Worm (Caenorhabditis elegans): ENCODE measurements around the gene trim-21.
A peak's percentile ranks its signal among the peaks of the same experiment; 100 is the strongest.

The trim-21 gene

DNA sequence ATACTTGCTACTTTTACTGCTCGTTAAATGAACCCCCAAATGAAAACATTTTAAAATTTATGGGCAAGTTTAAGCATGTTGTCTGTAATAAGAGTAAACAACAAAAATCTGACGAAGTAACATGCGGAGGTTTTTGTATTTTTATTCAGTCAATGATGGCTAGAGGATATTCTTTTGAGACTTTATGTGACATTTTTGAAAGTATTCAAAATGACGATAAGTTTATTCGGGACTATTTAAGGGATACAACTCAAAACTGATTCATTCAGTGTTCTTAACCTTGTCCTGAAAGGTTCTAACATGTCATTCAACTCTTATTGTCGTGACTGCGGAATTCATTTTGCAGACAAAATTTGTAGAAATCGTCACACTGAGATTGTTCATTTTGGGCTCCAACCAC is 32.8 kb downstream of the trim-21 start, which contains the start of gene K09F6.11:
Gene K09F6.11, plus strand, starts transcription at position 301 of the 400 bp plus-strand sequence.
- TF ChIP-seq ztf-18 (tag; optimal IDR thresholded peaks at IDR 0.05), result no peak
- TF ChIP-seq die-1 (tag; optimal IDR thresholded peaks at IDR 0.05), result no peak
- TF ChIP-seq B0336.3 (GFP tag; IDR thresholded peaks at IDR 0.05), result no peak
- no peak for TF ChIP-seq xnd-1 (tag; optimal IDR thresholded peaks at IDR 0.05)
- TF ChIP-seq nhr-27 (tag; optimal IDR thresholded peaks at IDR 0.05), result no peak
- TF ChIP-seq unc-130 (GFP tag; optimal IDR thresholded peaks at IDR 0.05), result no peak
- no peak for TF ChIP-seq F23B12.7 (tag; optimal IDR thresholded peaks at IDR 0.05; ENCODE audit: insufficient read depth)
- no peak for TF ChIP-seq rcor-1 (GFP tag; IDR thresholded peaks at IDR 0.05)
- TF ChIP-seq lag-1 (GFP tag; IDR thresholded peaks at IDR 0.05), result no peak
- no peak for TF ChIP-seq nfyb-1 (GFP tag; IDR thresholded peaks at IDR 0.05)

DNA sequence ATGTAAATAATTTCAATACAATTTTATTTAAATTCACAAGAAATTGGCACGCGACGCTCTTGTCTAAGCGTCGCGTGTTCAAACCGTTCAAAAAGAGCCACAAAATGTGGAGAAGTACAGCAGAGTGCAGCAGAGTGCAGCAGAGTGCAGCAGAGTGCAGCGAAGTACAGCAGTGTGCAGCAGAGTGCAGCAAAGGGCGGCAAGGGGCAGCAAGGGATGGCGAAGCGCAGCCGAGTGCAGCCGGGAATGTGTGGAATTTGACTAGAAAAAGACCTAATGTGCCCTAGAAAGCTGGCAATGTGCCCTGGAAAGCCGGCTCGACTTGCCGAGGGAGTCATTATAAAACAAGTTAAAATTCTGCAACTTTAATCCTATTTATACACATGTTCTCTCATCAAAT is 33.4 kb downstream of the trim-21 start, which contains the start of gene K09F6.6:
Gene K09F6.6, minus strand, starts transcription at position 43 of the 400 bp plus-strand sequence.
- TF ChIP-seq egrh-3 (GFP tag; IDR thresholded peaks at IDR 0.05), result peak; percentile 44; the same call in 1 of the 2 replicates
- TF ChIP-seq attf-5 (GFP tag; optimal IDR thresholded peaks at IDR 0.05), result no peak
- TF ChIP-seq zfh-2 (GFP tag; conservative IDR thresholded peaks at IDR 0.05), result peak; percentile 75

DNA sequence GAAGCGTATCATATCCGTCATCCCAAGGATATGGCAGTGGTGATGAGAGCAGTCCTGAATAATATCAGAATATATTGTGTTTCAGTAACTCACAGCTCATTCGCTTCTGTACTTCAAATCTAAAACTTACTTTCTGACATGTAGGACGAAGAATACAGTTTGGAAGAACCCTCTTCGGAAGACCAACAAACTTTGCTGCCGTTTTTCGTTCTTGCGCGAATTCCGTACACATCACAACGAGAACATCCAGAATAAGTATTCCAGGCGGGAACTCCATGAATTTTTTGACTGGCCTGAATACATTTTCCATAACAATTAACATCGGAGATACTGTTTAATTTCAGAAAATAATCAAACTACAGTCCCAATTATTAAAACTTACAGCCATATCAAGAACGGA is 35.2 kb downstream of the trim-21 start, which contains the start of gene K09F6.15:
Gene K09F6.15, minus strand, starts transcription at position 101 of the 400 bp plus-strand sequence.
- TF ChIP-seq tbx-9 (tag; optimal IDR thresholded peaks at IDR 0.05; ENCODE audit: borderline replicate concordance) (no peak), egl-44 (GFP tag; IDR thresholded peaks at IDR 0.05) (no peak), pha-4 (tag; optimal IDR thresholded peaks at IDR 0.05) (no peak), ceh-27 (GFP tag; optimal IDR thresholded peaks at IDR 0.05) (no peak), nhr-80 (tag; optimal IDR thresholded peaks at IDR 0.05) (no peak), egl-18 (GFP tag; IDR thresholded peaks at IDR 0.05) (no peak), D2030.7 (GFP tag; IDR thresholded peaks at IDR 0.05) (no peak), Y67H2A.10 (GFP tag; conservative IDR thresholded peaks at IDR 0.05) (no peak), ztf-28 (GFP tag; IDR thresholded peaks at IDR 0.05) (no peak), T26A5.8 (tag; optimal IDR thresholded peaks at IDR 0.05) (no peak)

DNA sequence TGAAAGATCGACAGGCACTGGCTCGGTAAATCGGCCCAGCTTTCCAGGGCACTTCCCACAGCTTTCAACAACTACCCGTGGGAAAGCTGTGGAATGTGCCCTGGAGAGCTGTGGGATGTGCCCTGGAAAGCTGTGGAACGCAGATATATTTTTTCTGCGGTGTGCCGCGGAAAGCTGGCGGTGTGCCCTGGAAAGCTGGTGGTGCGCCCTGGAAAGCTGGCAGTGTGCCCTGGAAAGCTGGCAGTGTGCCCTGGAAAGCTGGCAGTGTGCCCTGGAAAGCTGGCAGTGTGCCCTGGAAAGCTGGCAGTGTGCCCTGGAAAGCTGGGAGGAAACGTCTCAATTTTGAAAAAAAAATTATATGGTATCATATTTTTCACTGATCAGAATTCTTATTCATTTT is 38.9 kb downstream of the trim-21 start:
- TF ChIP-seq mcd-1 (GFP tag; IDR thresholded peaks at IDR 0.05), result peak; percentile 29; the same call in 1 of the 2 replicates
- peak; percentile 67; the same call in 1 of the 2 replicates for TF ChIP-seq egrh-3 (GFP tag; IDR thresholded peaks at IDR 0.05)
- no peak for TF ChIP-seq mxl-1 (tag; optimal IDR thresholded peaks at IDR 0.05)
- TF ChIP-seq B0336.3 (GFP tag; IDR thresholded peaks at IDR 0.05), result 0 out of 2 replicates have a peak, but pooled peaks have one; percentile 25
- peak; percentile 86 for TF ChIP-seq zfh-2 (GFP tag; conservative IDR thresholded peaks at IDR 0.05)
- no peak for TF ChIP-seq tbp1 (GFP tag; optimal IDR thresholded peaks at IDR 0.05)
